Fruit fly (Drosophila melanogaster): ENCODE results near the gene bai.

DNA sequence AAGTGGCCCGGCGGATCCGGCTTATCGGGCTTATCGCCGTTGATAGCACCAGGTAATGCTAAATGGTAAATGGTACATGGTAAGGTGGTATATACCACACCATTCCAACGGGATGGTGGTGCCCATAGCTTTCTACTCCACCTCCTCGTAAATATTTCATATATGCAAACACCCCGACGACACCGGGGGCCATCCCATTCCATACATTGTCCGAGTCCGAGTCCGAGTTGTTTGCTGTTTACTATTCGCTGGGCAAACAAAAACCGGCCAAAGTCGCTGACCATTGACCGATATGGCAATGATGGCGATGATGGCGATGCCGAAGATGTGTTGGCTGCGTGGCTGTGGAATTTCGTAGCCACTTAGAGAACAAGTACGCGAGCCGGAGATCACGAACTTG lies 35.1 kb upstream of the bai start:
- TF ChIP-seq usp (GFP tag; optimal IDR thresholded peaks at IDR 0.05) (no peak), pan (optimal IDR thresholded peaks at IDR 0.05) (no peak), Dll (optimal IDR thresholded peaks at IDR 0.05) (no peak), CG8478 (optimal IDR thresholded peaks at IDR 0.05) (no peak), psq (optimal IDR thresholded peaks at IDR 0.05) (no peak)

Measured in whole organism.